Worm (Caenorhabditis elegans) whole organism, early embryonic: ENCODE data around the gene nhr-253.

Source experiments
- B0310.2 ChIP-seq: sonication (generic microtip); optimal IDR thresholded peaks from 2 replicates; lab custom pipeline; 2016; ENCODE audit warnings: mild to moderate bottlenecking, missing genetic modification characterization, missing compliant biosample characterization
- F13C5.2 ChIP-seq: sonication (generic microtip); optimal IDR thresholded peaks from 2 replicates; lab custom pipeline; 2017; ENCODE audit warnings: mild to moderate bottlenecking, missing genetic modification characterization, inconsistent platforms, missing compliant biosample characterization
- aly-1 ChIP-seq: sonication (generic microtip); optimal IDR thresholded peaks from 2 replicates; lab custom pipeline; 2016; ENCODE audit warnings: missing genetic modification characterization, missing compliant biosample characterization
- ama-1 ChIP-seq: fragments of 150-350 bp; optimal IDR thresholded peaks from 2 replicates; lab custom pipeline; 2014
- ceh-13 ChIP-seq: fragments of 200-800 bp; sonication (Bioruptor generic); optimal IDR thresholded peaks from 2 replicates; lab custom pipeline; 2018; ENCODE audit warnings: mild to moderate bottlenecking, missing genetic modification characterization, missing compliant biosample characterization
- ceh-36 ChIP-seq: sonication (generic microtip); optimal IDR thresholded peaks from 2 replicates; lab custom pipeline; 2016; ENCODE audit warnings: missing genetic modification characterization, inconsistent platforms, missing compliant biosample characterization
- ets-7 ChIP-seq: sonication (generic microtip); optimal IDR thresholded peaks from 2 replicates; lab custom pipeline; 2016; ENCODE audit warnings: missing genotype, missing genetic modification characterization, missing compliant biosample characterization
- flt-1 ChIP-seq: fragments of 200-800 bp; sonication (Bioruptor generic); IDR thresholded peaks from 2 replicates; pipeline ENCODE4 v1.3.6; 2022; ENCODE audit warnings: missing genetic modification characterization, missing compliant biosample characterization
- hmbx-1 ChIP-seq: sonication (generic microtip); optimal IDR thresholded peaks from 2 replicates; lab custom pipeline; 2016; ENCODE audit warnings: mild to moderate bottlenecking, missing genetic modification characterization, missing compliant biosample characterization
- hmg-4 ChIP-seq: fragments of 200-800 bp; sonication (Bioruptor generic); optimal IDR thresholded peaks from 2 replicates; lab custom pipeline; 2018; ENCODE audit warnings: mild to moderate bottlenecking, missing genetic modification characterization, missing compliant biosample characterization
- hnd-1 ChIP-seq: sonication (generic microtip); optimal IDR thresholded peaks from 2 replicates; lab custom pipeline; 2016; ENCODE audit warnings: missing genetic modification characterization, missing compliant biosample characterization
- pes-1 ChIP-seq: fragments of 200-800 bp; sonication (Bioruptor generic); IDR thresholded peaks from 2 replicates; pipeline ENCODE4 v1.3.6; 2022; ENCODE audit warnings: missing genetic modification reagents, missing genetic modification characterization, missing compliant biosample characterization
- tbx-11 ChIP-seq: fragments of 200-800 bp; sonication (Bioruptor generic); IDR thresholded peaks from 2 replicates; pipeline ENCODE4 v1.3.6; 2022; ENCODE audit warnings: missing genetic modification characterization, missing compliant biosample characterization
- tra-4 ChIP-seq: sonication (generic microtip); optimal IDR thresholded peaks from 2 replicates; lab custom pipeline; 2017; ENCODE audit warnings: missing genetic modification characterization, missing compliant biosample characterization

DNA sequence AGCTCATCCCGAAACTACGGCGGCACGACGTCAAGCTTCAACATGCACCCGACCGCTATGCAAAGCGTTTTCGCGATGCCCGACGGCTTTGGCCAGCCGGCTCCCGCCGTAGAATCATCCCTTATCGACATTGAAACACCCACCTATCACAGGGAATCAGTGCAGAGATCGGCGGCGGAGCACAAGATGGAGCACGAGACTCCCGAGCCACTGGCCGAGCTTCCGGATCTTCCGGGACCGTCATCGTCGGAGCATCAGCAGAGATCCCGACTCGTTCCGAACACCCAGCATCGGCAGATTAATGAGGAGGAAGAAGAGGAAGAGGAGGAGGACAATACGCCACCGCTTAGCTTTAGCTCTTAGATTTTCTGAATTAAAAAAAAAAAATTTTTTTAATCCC lies 37.9 kb upstream of the nhr-253 start:
- no peak for TF ChIP-seq hnd-1
- TF ChIP-seq F13C5.2 = no peak
- no peak for TF ChIP-seq ama-1
- TF ChIP-seq ets-7 (tag; lab: Kevin White, UChicago) = no peak
- no peak for TF ChIP-seq tra-4 (tag; lab: Kevin White, UChicago)
- TF ChIP-seq hmg-4 (GFP tag; lab: Kevin White, UChicago) = no peak
- no peak for TF ChIP-seq ceh-13 (GFP tag; lab: Kevin White, UChicago)
- no peak for TF ChIP-seq aly-1 (tag; lab: Kevin White, UChicago)
- no peak for TF ChIP-seq ceh-36 (tag; lab: Kevin White, UChicago)
- no peak for TF ChIP-seq B0310.2 (tag; lab: Kevin White, UChicago)
- TF ChIP-seq tbx-11 (GFP tag; lab: Robert Waterston, UW) = no peak
- TF ChIP-seq flt-1 (GFP tag; lab: Robert Waterston, UW) = no peak
- TF ChIP-seq hmbx-1 (tag; lab: Kevin White, UChicago) = no peak
- TF ChIP-seq pes-1 (GFP tag; lab: Robert Waterston, UW) = no peak
